Fruit fly (Drosophila melanogaster): ENCODE results near the gene spdi.
"Not testable (repeated sequence)": the region's sequence is repeated elsewhere in the genome, so short reads cannot be mapped to it uniquely, and the experiment has no call there.

spdi gene

DNA sequence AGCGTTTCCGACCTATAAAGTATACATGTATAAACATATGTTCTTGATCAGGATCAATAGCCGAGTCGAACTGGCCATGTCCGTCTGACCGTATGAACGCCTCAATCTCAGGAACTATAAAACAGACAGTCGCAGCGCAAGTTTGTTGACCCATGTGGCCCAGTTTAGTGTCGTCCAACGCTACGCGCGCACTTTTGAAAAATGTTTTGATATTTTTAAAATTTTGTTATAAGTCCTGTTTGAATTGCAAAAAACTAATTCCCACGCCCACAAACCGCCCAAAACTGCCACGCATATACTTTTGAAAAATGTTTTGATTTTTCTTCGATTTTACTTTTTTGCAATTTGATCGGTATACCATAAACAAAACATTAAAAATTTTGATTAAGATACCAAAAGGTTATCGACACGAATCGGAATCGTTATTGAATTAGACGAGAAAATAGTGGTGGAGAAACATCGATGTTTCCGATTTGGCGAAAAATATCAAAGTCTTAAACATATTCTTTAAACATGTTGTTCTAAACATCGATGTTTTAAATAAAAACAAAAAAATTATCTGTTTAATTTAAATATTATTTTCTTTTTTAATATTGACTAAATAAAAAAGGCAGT, 26.5 kb upstream of the spdi start:
- TF ChIP-seq CG14655 (GFP tag; optimal IDR thresholded peaks at IDR 0.05) (no peak), D1 (tag; optimal IDR thresholded peaks at IDR 0.05) (no peak), CG13204 (GFP tag; optimal IDR thresholded peaks at IDR 0.05) (no peak), CG34367 (tag; optimal IDR thresholded peaks at IDR 0.05) (no peak), CG12605 (GFP tag; IDR thresholded peaks at IDR 0.05) (0 out of 2 replicates have a peak, but pooled peaks have one; percentile 9), CG10348 (GFP tag; IDR thresholded peaks at IDR 0.05) (no peak), EcR (GFP tag; optimal IDR thresholded peaks at IDR 0.05) (peak; percentile 92), CG4496 (GFP tag; IDR thresholded peaks at IDR 0.05) (no peak), Snoo (tag; optimal IDR thresholded peaks at IDR 0.05) (no peak)

- not testable (repeated sequence) for TF ChIP-seq CG15710 (tag; optimal IDR thresholded peaks at IDR 0.05); CG4496 (GFP tag; IDR thresholded peaks at IDR 0.05); Pif1B (GFP tag; optimal IDR thresholded peaks at IDR 0.05)
Measured at dm6 chrX:644461-644860, 24.5 kb upstream of the spdi start, which contains the start of gene CG13367. Gene CG13367 (plus strand): TSS chrX:644761.

DNA sequence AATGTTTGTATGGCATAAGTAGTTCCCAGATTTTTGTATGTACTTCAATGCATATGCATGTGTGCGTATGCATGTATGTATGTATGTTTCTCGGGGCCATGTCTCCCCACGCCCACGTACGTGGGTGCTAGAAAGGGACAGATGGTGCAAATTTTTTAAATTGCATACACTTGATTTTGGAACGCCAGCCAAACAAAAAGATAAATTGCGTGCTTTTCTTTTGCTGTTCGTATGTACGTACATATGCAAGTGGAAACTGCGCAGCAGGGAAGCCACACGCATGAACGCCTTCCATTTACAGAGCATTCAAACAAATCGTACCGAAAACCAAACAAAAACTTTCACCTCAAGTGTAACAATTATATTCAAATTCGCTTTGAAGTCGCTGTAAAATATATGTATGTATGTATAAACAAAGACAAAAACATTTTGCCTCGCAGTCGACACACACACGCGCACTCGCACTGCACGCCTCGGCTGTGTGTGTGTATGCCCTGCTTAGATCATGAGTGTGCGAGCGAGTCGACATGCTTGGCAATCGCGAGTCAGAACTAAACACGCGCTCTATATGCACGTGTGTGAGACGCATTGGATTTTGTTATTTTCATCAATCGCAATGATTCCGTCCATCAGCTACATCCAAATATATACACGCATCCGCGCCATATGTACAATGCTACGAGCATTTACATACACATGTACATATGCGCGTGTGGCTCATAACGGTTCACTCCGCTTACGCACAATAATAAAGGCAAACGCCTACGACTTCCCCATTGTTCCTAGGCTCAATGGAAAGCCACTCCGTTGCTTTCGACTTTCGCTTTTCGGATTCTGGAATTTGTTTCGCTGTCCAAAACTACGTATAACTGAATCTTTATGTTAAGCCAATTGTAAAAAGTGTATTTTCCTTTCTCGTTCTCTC, 16.9 kb upstream of the spdi start:
- TF ChIP-seq Snoo (tag; optimal IDR thresholded peaks at IDR 0.05) (no peak), gl (tag; optimal IDR thresholded peaks at IDR 0.05) (no peak), CG9948 (tag; optimal IDR thresholded peaks at IDR 0.05) (no peak), D1 (tag; optimal IDR thresholded peaks at IDR 0.05) (no peak), Ets98B (GFP tag; IDR thresholded peaks at IDR 0.05) (peak; percentile 39; the same call in 1 of the 2 replicates), CG8159 (tag; optimal IDR thresholded peaks at IDR 0.05) (no peak), CG8301 (tag; optimal IDR thresholded peaks at IDR 0.05) (no peak)

DNA sequence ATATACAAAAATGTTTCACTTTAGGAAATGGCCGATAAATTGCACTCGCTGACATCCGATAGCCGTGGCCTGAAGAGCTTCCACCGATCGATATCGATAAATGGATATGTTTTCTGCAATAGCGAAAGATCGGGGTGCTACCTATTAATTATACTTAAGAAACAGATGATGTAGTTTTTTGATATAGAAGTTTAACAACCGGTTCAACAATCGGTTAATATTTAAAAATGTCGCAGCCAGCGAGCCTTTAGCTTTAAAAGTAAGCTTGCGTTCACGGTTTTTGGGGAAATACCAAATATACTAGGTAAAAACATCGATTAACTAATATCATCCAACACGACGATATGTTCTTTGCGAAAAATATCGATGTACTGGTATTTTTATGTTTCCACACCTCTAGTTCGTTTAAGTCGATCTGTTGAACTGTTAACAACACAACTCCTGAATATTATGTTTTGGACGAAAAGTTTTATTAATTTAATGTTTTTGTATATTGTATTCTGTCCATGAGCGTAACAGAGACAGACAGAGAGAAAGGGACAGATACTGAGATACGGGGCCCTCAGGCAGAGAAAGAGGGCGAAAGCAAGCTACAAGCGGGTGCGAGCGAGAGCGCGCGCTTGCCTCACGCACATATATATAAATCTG, 15.6 kb upstream of the spdi start, which contains the start of gene Dredd:
Dredd (minus strand) TSS at position 51 of the 648 bp plus-strand sequence.
- no peak for TF ChIP-seq CG13204 (GFP tag; optimal IDR thresholded peaks at IDR 0.05)
- no peak for TF ChIP-seq rn (GFP tag; IDR thresholded peaks at IDR 0.05)
- no peak for TF ChIP-seq Pif1A (GFP tag; optimal IDR thresholded peaks at IDR 0.05)
- no peak for TF ChIP-seq CG15710 (tag; optimal IDR thresholded peaks at IDR 0.05)
- TF ChIP-seq CG32121 (GFP tag; IDR thresholded peaks at IDR 0.05) = no peak
- no peak for TF ChIP-seq EcR (GFP tag; optimal IDR thresholded peaks at IDR 0.05)
- TF ChIP-seq CG14655 (GFP tag; optimal IDR thresholded peaks at IDR 0.05) = no peak
- no peak for TF ChIP-seq fd96Ca (GFP tag; IDR thresholded peaks at IDR 0.05)
- TF ChIP-seq CG34367 (tag; optimal IDR thresholded peaks at IDR 0.05) = no peak
- TF ChIP-seq gl (tag; optimal IDR thresholded peaks at IDR 0.05) = no peak
- TF ChIP-seq CG4496 (GFP tag; IDR thresholded peaks at IDR 0.05) = no peak
- TF ChIP-seq D1 (tag; optimal IDR thresholded peaks at IDR 0.05) = no peak
- no peak for TF ChIP-seq CG9948 (tag; optimal IDR thresholded peaks at IDR 0.05)
- no peak for TF ChIP-seq Pif1B (GFP tag; optimal IDR thresholded peaks at IDR 0.05)
- TF ChIP-seq Ets98B (GFP tag; IDR thresholded peaks at IDR 0.05) = no peak
- no peak for TF ChIP-seq Snoo (tag; optimal IDR thresholded peaks at IDR 0.05)
- no peak for TF ChIP-seq CG12605 (GFP tag; IDR thresholded peaks at IDR 0.05)
- no peak for TF ChIP-seq CG8159 (tag; optimal IDR thresholded peaks at IDR 0.05)
- no peak for TF ChIP-seq CG17806 (tag; optimal IDR thresholded peaks at IDR 0.05)

dm6 chrX:629239-629821, 9.3 kb upstream of the spdi start, which contains the start of the genes RpL36 and Mybbp1A:
Gene RpL36 (minus strand): TSS chrX:629483.
Gene Mybbp1A (plus strand): TSS chrX:629773.
- TF ChIP-seq Ets98B (GFP tag; IDR thresholded peaks at IDR 0.05) = peak; percentile 51; the same call in 1 of the 2 replicates
- peak; percentile 42 for TF ChIP-seq EcR (GFP tag; optimal IDR thresholded peaks at IDR 0.05)
- no peak for TF ChIP-seq CG14655 (GFP tag; optimal IDR thresholded peaks at IDR 0.05)
- TF ChIP-seq CG34367 (tag; optimal IDR thresholded peaks at IDR 0.05) = peak; percentile 50
- no peak for TF ChIP-seq Pif1B (GFP tag; optimal IDR thresholded peaks at IDR 0.05)
- no peak for TF ChIP-seq CG10348 (GFP tag; IDR thresholded peaks at IDR 0.05)
- TF ChIP-seq gl (tag; optimal IDR thresholded peaks at IDR 0.05) = peak; percentile 38
- 0 out of 3 replicates have a peak, but pooled peaks have one; percentile 7 for TF ChIP-seq fd96Ca (GFP tag; IDR thresholded peaks at IDR 0.05)
- no peak for TF ChIP-seq CG8301 (tag; optimal IDR thresholded peaks at IDR 0.05)
- TF ChIP-seq Snoo (tag; optimal IDR thresholded peaks at IDR 0.05) = peak; percentile 74
- no peak for TF ChIP-seq CG17806 (tag; optimal IDR thresholded peaks at IDR 0.05)
- peak; percentile 44 for TF ChIP-seq CG15710 (tag; optimal IDR thresholded peaks at IDR 0.05)
- peak; percentile 13; the same call in 1 of the 2 replicates for TF ChIP-seq rn (GFP tag; IDR thresholded peaks at IDR 0.05)
- TF ChIP-seq CG4496 (GFP tag; IDR thresholded peaks at IDR 0.05) = peak; percentile 44; the same call in 1 of the 3 replicates
- peak; percentile 40 for TF ChIP-seq CG12605 (GFP tag; IDR thresholded peaks at IDR 0.05)
- no peak for TF ChIP-seq D1 (tag; optimal IDR thresholded peaks at IDR 0.05)
- TF ChIP-seq Pif1A (GFP tag; optimal IDR thresholded peaks at IDR 0.05) = no peak
- no peak for TF ChIP-seq CG9948 (tag; optimal IDR thresholded peaks at IDR 0.05)
- TF ChIP-seq CG32121 (GFP tag; IDR thresholded peaks at IDR 0.05) = 0 out of 2 replicates have a peak, but pooled peaks have one; percentile 18
- no peak for TF ChIP-seq CG13204 (GFP tag; optimal IDR thresholded peaks at IDR 0.05)
- TF ChIP-seq CG8159 (tag; optimal IDR thresholded peaks at IDR 0.05) = peak; percentile 61

Measured in whole organism, pupa.